Fruit fly (Drosophila melanogaster) whole organism, pupa: ENCODE data around the gene CG9886.

Experiments
- CG10348 ChIP-seq: fragments of 200-800 bp; sonication (Bioruptor generic); IDR thresholded peaks from 2 replicates; pipeline ENCODE4 v1.3.6; 2022; ENCODE audit warnings: missing biosample characterization, missing genetic modification characterization
- CG12605 ChIP-seq: fragments of 200-800 bp; sonication (Bioruptor generic); IDR thresholded peaks from 2 replicates; pipeline ENCODE4 v1.3.6; 2022; ENCODE audit warnings: missing biosample characterization, missing genetic modification characterization
- CG13204 ChIP-seq: fragments of 200-800 bp; sonication (Bioruptor generic); optimal IDR thresholded peaks from 2 replicates; lab custom pipeline; 2018; ENCODE audit warnings: missing biosample characterization, mild to moderate bottlenecking, missing genetic modification characterization, moderate library complexity
- CG14655 ChIP-seq: fragments of 200-800 bp; sonication (Bioruptor generic); optimal IDR thresholded peaks from 3 replicates; lab custom pipeline; 2017; ENCODE audit warnings: mild to moderate bottlenecking, missing biosample characterization, missing genetic modification reagents, missing genetic modification characterization
- CG15710 ChIP-seq: fragments of 200-800 bp; sonication (Bioruptor generic); optimal IDR thresholded peaks from 2 replicates; lab custom pipeline; 2018; ENCODE audit warnings: missing biosample characterization, mild to moderate bottlenecking, missing genetic modification characterization, moderate library complexity
- CG17806 ChIP-seq: fragments of 200-800 bp; sonication (Bioruptor generic); optimal IDR thresholded peaks from 2 replicates; lab custom pipeline; 2018; ENCODE audit warnings: missing biosample characterization, mild to moderate bottlenecking, missing genetic modification characterization, moderate library complexity
- CG32121 ChIP-seq: fragments of 200-800 bp; sonication (Bioruptor generic); IDR thresholded peaks from 2 replicates; pipeline ENCODE4 v1.3.6; 2022; ENCODE audit warnings: missing biosample characterization, missing genetic modification characterization
- CG34367 ChIP-seq: fragments of 200-800 bp; sonication (Bioruptor generic); optimal IDR thresholded peaks from 2 replicates; lab custom pipeline; 2018; ENCODE audit warnings: missing biosample characterization, mild to moderate bottlenecking, missing genetic modification characterization
- CG4496 ChIP-seq: fragments of 200-800 bp; sonication (Bioruptor generic); IDR thresholded peaks from 3 replicates; pipeline ENCODE4 v1.3.6; 2022; ENCODE audit warnings: missing biosample characterization, missing genetic modification characterization
- CG8159 ChIP-seq: fragments of 200-800 bp; sonication (Bioruptor generic); optimal IDR thresholded peaks from 3 replicates; lab custom pipeline; 2018; ENCODE audit warnings: missing biosample characterization, mild to moderate bottlenecking, missing genetic modification characterization, moderate library complexity
- CG8301 ChIP-seq: fragments of 200-800 bp; sonication (Bioruptor generic); optimal IDR thresholded peaks from 2 replicates; lab custom pipeline; 2018; ENCODE audit warnings: missing biosample characterization, mild to moderate bottlenecking, missing genetic modification characterization
- CG9948 ChIP-seq: fragments of 200-800 bp; sonication (Bioruptor generic); optimal IDR thresholded peaks from 2 replicates; lab custom pipeline; 2018; ENCODE audit warnings: missing biosample characterization, mild to moderate bottlenecking, missing genetic modification characterization, moderate library complexity
- D1 ChIP-seq: fragments of 200-800 bp; sonication (Bioruptor generic); optimal IDR thresholded peaks from 2 replicates; lab custom pipeline; 2018; ENCODE audit warnings: missing biosample characterization, mild to moderate bottlenecking, missing genetic modification characterization, moderate library complexity
- EcR ChIP-seq: fragments of 200-800 bp; sonication (Bioruptor generic); optimal IDR thresholded peaks from 3 replicates; lab custom pipeline; 2019; ENCODE audit warnings: missing biosample characterization, missing genetic modification characterization, mild to moderate bottlenecking, moderate library complexity, missing genetic modification reagents
- Ets98B ChIP-seq: fragments of 200-800 bp; sonication (Bioruptor generic); IDR thresholded peaks from 2 replicates; pipeline ENCODE4 v1.3.6; 2022; ENCODE audit warnings: missing biosample characterization, missing genetic modification characterization
- Pif1A ChIP-seq: fragments of 200-800 bp; sonication (Bioruptor generic); optimal IDR thresholded peaks from 3 replicates; lab custom pipeline; 2016; ENCODE audit warnings: missing biosample characterization, missing genetic modification characterization
- Pif1B ChIP-seq: fragments of 200-800 bp; sonication (Bioruptor generic); optimal IDR thresholded peaks from 3 replicates; lab custom pipeline; 2016; ENCODE audit warnings: missing biosample characterization, missing genetic modification characterization
- Snoo ChIP-seq: fragments of 200-800 bp; sonication (Bioruptor generic); optimal IDR thresholded peaks from 3 replicates; lab custom pipeline; 2017; ENCODE audit warnings: missing biosample characterization, mild to moderate bottlenecking, missing genetic modification characterization, inconsistent platforms
- fd96Ca ChIP-seq: fragments of 200-800 bp; sonication (Bioruptor generic); IDR thresholded peaks from 3 replicates; pipeline ENCODE4 v1.3.6; 2022; ENCODE audit warnings: missing biosample characterization, missing genetic modification characterization
- gl ChIP-seq: fragments of 200-800 bp; sonication (Bioruptor generic); optimal IDR thresholded peaks from 2 replicates; lab custom pipeline; 2018; ENCODE audit warnings: missing biosample characterization, mild to moderate bottlenecking, missing genetic modification characterization
- rn ChIP-seq: fragments of 200-800 bp; sonication (Bioruptor generic); IDR thresholded peaks from 2 replicates; pipeline ENCODE4 v1.3.6; 2022; ENCODE audit warnings: missing biosample characterization, missing genetic modification characterization

Gene CG9886

dm6 chr2L:2375655-2376417, 44.8 kb upstream of the CG9886 start, which contains the start of gene Atxn7:
Gene Atxn7 (plus strand): TSS chr2L:2375841.
- peak; percentile 67 for TF ChIP-seq Pif1A (GFP tag; lab: Kevin White, UChicago)
- peak; percentile 13 for TF ChIP-seq CG14655 (GFP tag; lab: Kevin White, UChicago)
- peak; percentile 1 for TF ChIP-seq CG17806 (tag; lab: Kevin White, UChicago)
- no peak for TF ChIP-seq gl (tag; lab: Kevin White, UChicago)
- peak; percentile 43 for TF ChIP-seq CG15710
- peak; percentile 65 for TF ChIP-seq CG34367 (tag; lab: Kevin White, UChicago)
- TF ChIP-seq CG9948 (tag; lab: Kevin White, UChicago): no peak
- peak; percentile 17 for TF ChIP-seq CG13204 (GFP tag; lab: Kevin White, UChicago)
- TF ChIP-seq D1 (tag; lab: Kevin White, UChicago): no peak
- TF ChIP-seq CG12605 (GFP tag; lab: Robert Waterston, UW): peak; percentile 84
- TF ChIP-seq CG8301 (tag; lab: Kevin White, UChicago): peak; percentile 4
- no peak for TF ChIP-seq rn (GFP tag; lab: Robert Waterston, UW)
- TF ChIP-seq EcR (GFP tag; lab: Kevin White, UChicago): no peak
- TF ChIP-seq Ets98B (GFP tag; lab: Robert Waterston, UW): peak; percentile 60
- peak; percentile 59; the same call in 2 of the 3 replicates for TF ChIP-seq fd96Ca (GFP tag; lab: Robert Waterston, UW)
- TF ChIP-seq CG4496 (GFP tag; lab: Robert Waterston, UW): peak; percentile 74; the same call in 2 of the 3 replicates
- TF ChIP-seq CG10348 (GFP tag; lab: Robert Waterston, UW): no peak
- TF ChIP-seq CG8159 (tag; lab: Kevin White, UChicago): peak; percentile 29
- peak; percentile 80 for TF ChIP-seq Snoo (tag; lab: Kevin White, UChicago)
- TF ChIP-seq CG32121: peak; percentile 66; the same call in 1 of the 2 replicates
- TF ChIP-seq Pif1B (GFP tag; lab: Kevin White, UChicago): peak; percentile 2

- TF ChIP-seq fd96Ca (GFP tag; lab: Robert Waterston, UW) (no peak), Pif1A (GFP tag; lab: Kevin White, UChicago) (no peak), CG4496 (GFP tag; lab: Robert Waterston, UW) (no peak), EcR (GFP tag; lab: Kevin White, UChicago) (peak; percentile 94)
Observed at dm6 chr2L:2376418-2376702, 44.3 kb upstream of the CG9886 start.

dm6 chr2L:2380805-2381204, 39.8 kb upstream of the CG9886 start, which contains the start of gene Eogt:
Gene Eogt (plus strand): TSS chr2L:2381097.
- TF ChIP-seq CG8301 (tag; lab: Kevin White, UChicago) (peak; percentile 93), CG15710 (peak; percentile 98), CG34367 (tag; lab: Kevin White, UChicago) (peak; percentile 98), CG8159 (tag; lab: Kevin White, UChicago) (peak; percentile 96), Ets98B (GFP tag; lab: Robert Waterston, UW) (peak; percentile 96), CG10348 (GFP tag; lab: Robert Waterston, UW) (peak; percentile 93), CG13204 (GFP tag; lab: Kevin White, UChicago) (no peak), Pif1B (GFP tag; lab: Kevin White, UChicago) (no peak), CG12605 (GFP tag; lab: Robert Waterston, UW) (peak; percentile 98), CG32121 (peak; percentile 96), CG9948 (tag; lab: Kevin White, UChicago) (peak; percentile 94), CG17806 (tag; lab: Kevin White, UChicago) (peak; percentile 94), rn (GFP tag; lab: Robert Waterston, UW) (peak; percentile 96), D1 (tag; lab: Kevin White, UChicago) (peak; percentile 71), Snoo (tag; lab: Kevin White, UChicago) (peak; percentile 96), fd96Ca (GFP tag; lab: Robert Waterston, UW) (peak; percentile 93), CG4496 (GFP tag; lab: Robert Waterston, UW) (peak; percentile 99), EcR (GFP tag; lab: Kevin White, UChicago) (no peak), CG14655 (GFP tag; lab: Kevin White, UChicago) (peak; percentile 94), gl (tag; lab: Kevin White, UChicago) (peak; percentile 89), Pif1A (GFP tag; lab: Kevin White, UChicago) (peak; percentile 86)
- TF ChIP-seq, all 21 proteins: peak for 18

- TF ChIP-seq Pif1A (GFP tag; lab: Kevin White, UChicago) (no peak), CG13204 (GFP tag; lab: Kevin White, UChicago) (no peak), CG8301 (tag; lab: Kevin White, UChicago) (no peak), EcR (GFP tag; lab: Kevin White, UChicago) (no peak), gl (tag; lab: Kevin White, UChicago) (no peak), rn (GFP tag; lab: Robert Waterston, UW) (no peak)
- TF ChIP-seq, all 21 proteins: peak for 0
Observed at dm6 chr2L:2382971-2383370, 37.7 kb upstream of the CG9886 start, which contains the start of gene PIG-Wa. Gene PIG-Wa (plus strand): TSS chr2L:2383202.

dm6 chr2L:2385692-2386091, 34.9 kb upstream of the CG9886 start, which contains the start of gene CG3557:
Gene CG3557 (minus strand): TSS chr2L:2385792.
- TF ChIP-seq CG10348 (GFP tag; lab: Robert Waterston, UW) (no peak), CG15710 (no peak), CG9948 (tag; lab: Kevin White, UChicago) (no peak), CG34367 (tag; lab: Kevin White, UChicago) (no peak), rn (GFP tag; lab: Robert Waterston, UW) (no peak), Snoo (tag; lab: Kevin White, UChicago) (no peak), Ets98B (GFP tag; lab: Robert Waterston, UW) (no peak), fd96Ca (GFP tag; lab: Robert Waterston, UW) (no peak), CG13204 (GFP tag; lab: Kevin White, UChicago) (no peak), CG14655 (GFP tag; lab: Kevin White, UChicago) (no peak), CG8301 (tag; lab: Kevin White, UChicago) (no peak)
